Worm (Caenorhabditis elegans): ENCODE data around the gene C05A2.4.

DNA sequence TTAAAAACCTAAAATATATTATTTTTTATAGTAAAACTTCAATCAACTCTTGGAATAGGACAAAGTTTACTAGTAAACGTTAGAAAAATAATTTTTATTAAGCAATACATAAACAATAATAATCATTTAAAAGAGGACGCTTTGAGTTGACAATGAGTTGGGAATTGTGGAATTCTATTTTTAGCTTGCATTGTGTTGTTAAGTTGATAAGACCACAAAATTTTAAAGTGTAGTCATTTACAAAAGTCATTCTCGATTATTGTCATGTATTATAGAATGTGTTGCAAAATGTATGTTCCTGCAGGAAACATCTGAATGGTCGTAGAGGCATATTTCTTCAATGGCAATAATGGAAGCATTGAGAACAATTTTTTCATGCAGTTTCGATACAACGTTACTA is 15.7 kb downstream of the C05A2.4 start:
- TF ChIP-seq flt-1 (GFP tag; IDR thresholded peaks at IDR 0.05), result no peak
- TF ChIP-seq T22C8.4 (GFP tag; IDR thresholded peaks at IDR 0.05), result no peak
- TF ChIP-seq ref-1 (GFP tag; conservative IDR thresholded peaks at IDR 0.05), result no peak
- no peak for TF ChIP-seq ztf-29 (GFP tag; IDR thresholded peaks at IDR 0.05)
- no peak for TF ChIP-seq tab-1 (GFP tag; IDR thresholded peaks at IDR 0.05)
- no peak for TF ChIP-seq ztf-23 (GFP tag; IDR thresholded peaks at IDR 0.05)

Data from whole organism, midembryonic.